ENCODE assay signal across 3 fruit fly cellular contexts in the genomic region with DNA sequence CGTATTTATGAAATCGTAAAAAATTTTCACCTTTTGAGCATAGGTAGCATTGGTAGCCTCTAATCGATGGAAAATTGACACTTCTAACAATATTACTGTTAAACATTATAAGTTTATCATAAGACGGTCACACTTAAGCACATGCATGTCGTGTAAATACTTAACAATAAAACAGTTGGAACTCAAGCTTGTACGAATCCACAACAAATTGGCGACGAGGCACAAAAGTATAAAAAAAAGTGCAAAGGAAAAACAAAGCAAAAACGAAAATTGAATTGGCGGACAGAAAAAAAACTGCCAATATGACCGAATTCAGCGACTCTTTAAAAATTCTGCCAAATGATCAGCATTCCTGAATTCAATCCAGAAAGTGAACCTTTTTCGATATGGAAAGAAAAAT.
TF ChIP-seq lines count a peak whose summit lies in the region.

No protein-coding gene starts in this region.

- no peak for TF ChIP-seq CTCF in whole organism, embryonic (GFP tag; optimal IDR thresholded peaks at IDR 0.05; lab: Kevin White, UChicago)

TF ChIP-seq in whole organism, adult, 20 proteins besides CTCF, POLR2A, EP300 and RAD21:
- TF ChIP-seq pad (GFP tag; optimal IDR thresholded peaks at IDR 0.05; lab: Kevin White, UChicago): no peak
- TF ChIP-seq Mnt (GFP tag; optimal IDR thresholded peaks at IDR 0.05; lab: Kevin White, UChicago): peak; percentile 56
- peak; percentile 76 for TF ChIP-seq tj (GFP tag; optimal IDR thresholded peaks at IDR 0.05; lab: Kevin White, UChicago)

TF ChIP-seq in whole organism, embryonic, 481 proteins besides CTCF, POLR2A, EP300 and RAD21:
- TF ChIP-seq gfzf (GFP tag; optimal IDR thresholded peaks at IDR 0.05; lab: Kevin White, UChicago): peak; percentile 5
- 0 out of 2 replicates have a peak, but pooled peaks have one; percentile 11 for TF ChIP-seq GATAe (GFP tag; conservative IDR thresholded peaks at IDR 0.05; lab: Robert Waterston, UW)
- no peak for TF ChIP-seq CG8388 (GFP tag; optimal IDR thresholded peaks at IDR 0.05; lab: Kevin White, UChicago)
- TF ChIP-seq stwl (tag; optimal IDR thresholded peaks at IDR 0.05; lab: Kevin White, UChicago): peak; percentile 26
- no peak for TF ChIP-seq CkIIα-i1 (GFP tag; IDR thresholded peaks at IDR 0.05; lab: Robert Waterston, UW)

TF ChIP-seq in whole organism, prepupa, 60 proteins besides CTCF, POLR2A, EP300 and RAD21:
- TF ChIP-seq svp (GFP tag; lab: Kevin White, UChicago) (peak; percentile 49), Smox (GFP tag; optimal IDR thresholded peaks at IDR 0.05; lab: Kevin White, UChicago) (no peak), CG10669 (GFP tag; optimal IDR thresholded peaks at IDR 0.05; lab: Kevin White, UChicago) (no peak)
